Worm (Caenorhabditis elegans): Measurements from ENCODE around the gene T16G12.9.

DNA sequence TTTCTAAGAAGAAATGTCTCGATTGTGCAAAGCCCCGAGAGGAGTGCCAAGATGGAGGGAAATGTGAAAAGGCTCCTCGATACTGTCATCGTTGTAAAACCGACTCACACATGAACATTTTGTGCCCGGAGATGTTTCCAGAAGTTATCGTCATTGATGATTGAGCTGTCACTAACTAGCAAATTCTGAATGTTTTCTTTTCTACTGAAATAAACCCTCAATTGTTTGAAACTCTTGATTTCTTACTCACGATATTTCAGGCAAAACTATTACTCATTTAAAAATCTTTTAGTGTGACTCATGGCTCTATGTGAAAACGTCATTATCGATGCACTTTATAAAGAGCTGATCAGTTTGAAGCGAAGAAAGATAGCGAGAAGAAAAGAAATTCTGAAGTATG lies 7.1 kb upstream of the T16G12.9 start, which contains the start of gene T16H12.13:
- TF ChIP-seq ceh-36 (tag; optimal IDR thresholded peaks at IDR 0.05) (no peak), flt-1 (GFP tag; IDR thresholded peaks at IDR 0.05) (no peak), hmbx-1 (tag; optimal IDR thresholded peaks at IDR 0.05) (no peak), ets-7 (tag; optimal IDR thresholded peaks at IDR 0.05) (no peak), aly-1 (tag; optimal IDR thresholded peaks at IDR 0.05) (no peak), ama-1 (optimal IDR thresholded peaks at IDR 0.05) (no peak), F13C5.2 (tag; optimal IDR thresholded peaks at IDR 0.05) (no peak)

Data from whole organism, early embryonic.